Fruit fly (Drosophila melanogaster): ENCODE data around the gene CG13308.

Gene CG13308

dm6 chr3L:8849817-8850216, 41.5 kb downstream of the CG13308 start:
- TF ChIP-seq h (optimal IDR thresholded peaks at IDR 0.05), result no peak

- TF ChIP-seq psq (optimal IDR thresholded peaks at IDR 0.05) (no peak), Sin3A (optimal IDR thresholded peaks at IDR 0.05) (no peak), insv (optimal IDR thresholded peaks at IDR 0.05) (no peak), h (optimal IDR thresholded peaks at IDR 0.05) (no peak), ttk (optimal IDR thresholded peaks at IDR 0.05) (no peak), Myc (optimal IDR thresholded peaks at IDR 0.05) (no peak)
Observed at dm6 chr3L:8850784-8851704, 42.7 kb downstream of the CG13308 start.

- TF ChIP-seq Sin3A (optimal IDR thresholded peaks at IDR 0.05) (no peak), insv (optimal IDR thresholded peaks at IDR 0.05) (no peak), ttk (optimal IDR thresholded peaks at IDR 0.05) (no peak), psq (optimal IDR thresholded peaks at IDR 0.05) (no peak), h (optimal IDR thresholded peaks at IDR 0.05) (no peak), Myc (optimal IDR thresholded peaks at IDR 0.05) (no peak)
Observed at dm6 chr3L:8851950-8852349, 43.6 kb downstream of the CG13308 start.

- TF ChIP-seq h (optimal IDR thresholded peaks at IDR 0.05) (no peak), ttk (optimal IDR thresholded peaks at IDR 0.05) (no peak), insv (optimal IDR thresholded peaks at IDR 0.05) (no peak)
Observed at dm6 chr3L:8852907-8853306, 44.6 kb downstream of the CG13308 start.

dm6 chr3L:8853382-8853781, 45.0 kb downstream of the CG13308 start:
- no peak for TF ChIP-seq ttk (optimal IDR thresholded peaks at IDR 0.05)
- no peak for TF ChIP-seq Sin3A (optimal IDR thresholded peaks at IDR 0.05)
- no peak for TF ChIP-seq psq (optimal IDR thresholded peaks at IDR 0.05)
- no peak for TF ChIP-seq Myc (optimal IDR thresholded peaks at IDR 0.05)

dm6 chr3L:8855262-8855661, 46.9 kb downstream of the CG13308 start:
- TF ChIP-seq Myc (optimal IDR thresholded peaks at IDR 0.05), result no peak

dm6 chr3L:8856875-8857274, 48.5 kb downstream of the CG13308 start:
- TF ChIP-seq Myc (optimal IDR thresholded peaks at IDR 0.05) (no peak), psq (optimal IDR thresholded peaks at IDR 0.05) (no peak), insv (optimal IDR thresholded peaks at IDR 0.05) (no peak), h (optimal IDR thresholded peaks at IDR 0.05) (no peak), ttk (optimal IDR thresholded peaks at IDR 0.05) (no peak), Sin3A (optimal IDR thresholded peaks at IDR 0.05) (no peak)

- no peak for TF ChIP-seq ttk (optimal IDR thresholded peaks at IDR 0.05)
- TF ChIP-seq psq (optimal IDR thresholded peaks at IDR 0.05), result no peak
- no peak for TF ChIP-seq Myc (optimal IDR thresholded peaks at IDR 0.05)
- no peak for TF ChIP-seq Sin3A (optimal IDR thresholded peaks at IDR 0.05)
- no peak for TF ChIP-seq insv (optimal IDR thresholded peaks at IDR 0.05)
- TF ChIP-seq h (optimal IDR thresholded peaks at IDR 0.05), result no peak
Observed at dm6 chr3L:8857648-8858362, 49.5 kb downstream of the CG13308 start.

Data from Kc167 (cell line).